Fruit fly (Drosophila melanogaster) whole organism, pupa: ENCODE results near the gene Cyp4ae1.

Experiments used
- CG10348 ChIP-seq: fragments of 200-800 bp; sonication (Bioruptor generic); IDR thresholded peaks from 2 replicates; pipeline ENCODE4 v1.3.6; 2022; ENCODE audit warnings: missing biosample characterization, missing genetic modification characterization
- CG12605 ChIP-seq: fragments of 200-800 bp; sonication (Bioruptor generic); IDR thresholded peaks from 2 replicates; pipeline ENCODE4 v1.3.6; 2022; ENCODE audit warnings: missing biosample characterization, missing genetic modification characterization
- CG13204 ChIP-seq: fragments of 200-800 bp; sonication (Bioruptor generic); optimal IDR thresholded peaks from 2 replicates; lab custom pipeline; 2018; ENCODE audit warnings: missing biosample characterization, mild to moderate bottlenecking, missing genetic modification characterization, moderate library complexity
- CG14655 ChIP-seq: fragments of 200-800 bp; sonication (Bioruptor generic); optimal IDR thresholded peaks from 3 replicates; lab custom pipeline; 2017; ENCODE audit warnings: mild to moderate bottlenecking, missing biosample characterization, missing genetic modification reagents, missing genetic modification characterization
- CG15710 ChIP-seq: fragments of 200-800 bp; sonication (Bioruptor generic); optimal IDR thresholded peaks from 2 replicates; lab custom pipeline; 2018; ENCODE audit warnings: missing biosample characterization, mild to moderate bottlenecking, missing genetic modification characterization, moderate library complexity
- CG17806 ChIP-seq: fragments of 200-800 bp; sonication (Bioruptor generic); optimal IDR thresholded peaks from 2 replicates; lab custom pipeline; 2018; ENCODE audit warnings: missing biosample characterization, mild to moderate bottlenecking, missing genetic modification characterization, moderate library complexity
- CG32121 ChIP-seq: fragments of 200-800 bp; sonication (Bioruptor generic); IDR thresholded peaks from 2 replicates; pipeline ENCODE4 v1.3.6; 2022; ENCODE audit warnings: missing biosample characterization, missing genetic modification characterization
- CG34367 ChIP-seq: fragments of 200-800 bp; sonication (Bioruptor generic); optimal IDR thresholded peaks from 2 replicates; lab custom pipeline; 2018; ENCODE audit warnings: missing biosample characterization, mild to moderate bottlenecking, missing genetic modification characterization
- CG4496 ChIP-seq: fragments of 200-800 bp; sonication (Bioruptor generic); IDR thresholded peaks from 3 replicates; pipeline ENCODE4 v1.3.6; 2022; ENCODE audit warnings: missing biosample characterization, missing genetic modification characterization
- CG8159 ChIP-seq: fragments of 200-800 bp; sonication (Bioruptor generic); optimal IDR thresholded peaks from 3 replicates; lab custom pipeline; 2018; ENCODE audit warnings: missing biosample characterization, mild to moderate bottlenecking, missing genetic modification characterization, moderate library complexity
- CG8301 ChIP-seq: fragments of 200-800 bp; sonication (Bioruptor generic); optimal IDR thresholded peaks from 2 replicates; lab custom pipeline; 2018; ENCODE audit warnings: missing biosample characterization, mild to moderate bottlenecking, missing genetic modification characterization
- CG9948 ChIP-seq: fragments of 200-800 bp; sonication (Bioruptor generic); optimal IDR thresholded peaks from 2 replicates; lab custom pipeline; 2018; ENCODE audit warnings: missing biosample characterization, mild to moderate bottlenecking, missing genetic modification characterization, moderate library complexity
- D1 ChIP-seq: fragments of 200-800 bp; sonication (Bioruptor generic); optimal IDR thresholded peaks from 2 replicates; lab custom pipeline; 2018; ENCODE audit warnings: missing biosample characterization, mild to moderate bottlenecking, missing genetic modification characterization, moderate library complexity
- EcR ChIP-seq: fragments of 200-800 bp; sonication (Bioruptor generic); optimal IDR thresholded peaks from 3 replicates; lab custom pipeline; 2019; ENCODE audit warnings: missing biosample characterization, missing genetic modification characterization, mild to moderate bottlenecking, moderate library complexity, missing genetic modification reagents
- Ets98B ChIP-seq: fragments of 200-800 bp; sonication (Bioruptor generic); IDR thresholded peaks from 2 replicates; pipeline ENCODE4 v1.3.6; 2022; ENCODE audit warnings: missing biosample characterization, missing genetic modification characterization
- Pif1A ChIP-seq: fragments of 200-800 bp; sonication (Bioruptor generic); optimal IDR thresholded peaks from 3 replicates; lab custom pipeline; 2016; ENCODE audit warnings: missing biosample characterization, missing genetic modification characterization
- Pif1B ChIP-seq: fragments of 200-800 bp; sonication (Bioruptor generic); optimal IDR thresholded peaks from 3 replicates; lab custom pipeline; 2016; ENCODE audit warnings: missing biosample characterization, missing genetic modification characterization
- Snoo ChIP-seq: fragments of 200-800 bp; sonication (Bioruptor generic); optimal IDR thresholded peaks from 3 replicates; lab custom pipeline; 2017; ENCODE audit warnings: missing biosample characterization, mild to moderate bottlenecking, missing genetic modification characterization, inconsistent platforms
- fd96Ca ChIP-seq: fragments of 200-800 bp; sonication (Bioruptor generic); IDR thresholded peaks from 3 replicates; pipeline ENCODE4 v1.3.6; 2022; ENCODE audit warnings: missing biosample characterization, missing genetic modification characterization
- gl ChIP-seq: fragments of 200-800 bp; sonication (Bioruptor generic); optimal IDR thresholded peaks from 2 replicates; lab custom pipeline; 2018; ENCODE audit warnings: missing biosample characterization, mild to moderate bottlenecking, missing genetic modification characterization
- rn ChIP-seq: fragments of 200-800 bp; sonication (Bioruptor generic); IDR thresholded peaks from 2 replicates; pipeline ENCODE4 v1.3.6; 2022; ENCODE audit warnings: missing biosample characterization, missing genetic modification characterization

Gene Cyp4ae1

DNA sequence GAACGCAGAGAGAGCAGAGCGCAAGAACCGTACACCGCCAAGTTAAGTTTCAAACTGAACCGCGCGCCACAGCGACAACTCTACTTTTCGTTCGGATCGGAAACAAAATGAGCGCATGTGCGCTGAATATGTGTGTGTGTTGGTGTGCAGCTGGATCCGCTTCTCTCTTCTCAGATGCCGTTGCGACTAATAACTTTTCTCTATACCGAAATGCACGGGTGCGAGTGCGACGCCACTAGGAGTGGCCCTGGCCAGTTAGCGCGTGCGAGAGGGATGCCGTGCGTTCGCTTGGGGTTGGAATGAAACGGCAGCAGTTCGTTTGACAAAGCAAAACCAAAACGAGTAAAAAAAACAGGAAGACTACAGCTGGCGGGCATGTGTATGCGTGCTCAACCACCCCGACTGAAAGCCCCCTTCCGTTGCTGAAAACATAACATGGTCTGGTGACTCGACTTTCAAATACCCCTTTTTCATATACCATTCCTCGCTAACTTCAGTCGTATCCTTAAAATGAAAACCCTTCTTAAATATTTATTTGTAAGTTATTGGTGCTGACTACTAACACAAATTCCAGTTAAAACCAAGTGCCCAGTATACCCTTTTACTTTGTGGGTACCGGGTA, 41.9 kb upstream of the Cyp4ae1 start:
- TF ChIP-seq EcR (GFP tag; lab: Kevin White, UChicago) (peak; percentile 68), CG9948 (tag; lab: Kevin White, UChicago) (peak; percentile 100), fd96Ca (peak; percentile 100), rn (GFP tag; lab: Robert Waterston, UW) (peak; percentile 99), CG8301 (peak; percentile 100), Pif1B (GFP tag; lab: Kevin White, UChicago) (peak; percentile 99), CG10348 (GFP tag; lab: Robert Waterston, UW) (peak; percentile 99), CG13204 (GFP tag; lab: Kevin White, UChicago) (peak; percentile 98), CG15710 (peak; percentile 100), CG17806 (peak; percentile 100), D1 (peak; percentile 93), CG4496 (GFP tag; lab: Robert Waterston, UW) (peak; percentile 100), gl (tag; lab: Kevin White, UChicago) (peak; percentile 98), CG8159 (tag; lab: Kevin White, UChicago) (peak; percentile 99), Ets98B (GFP tag; lab: Robert Waterston, UW) (peak; percentile 100), CG12605 (GFP tag; lab: Robert Waterston, UW) (peak; percentile 99), Snoo (tag; lab: Kevin White, UChicago) (peak; percentile 99), CG32121 (GFP tag; lab: Robert Waterston, UW) (peak; percentile 100), Pif1A (peak; percentile 100), CG34367 (tag; lab: Kevin White, UChicago) (peak; percentile 100), CG14655 (GFP tag; lab: Kevin White, UChicago) (peak; percentile 100)

- TF ChIP-seq gl (tag; lab: Kevin White, UChicago): peak; percentile 97
- peak; percentile 88 for TF ChIP-seq fd96Ca
- peak; percentile 94 for TF ChIP-seq CG10348 (GFP tag; lab: Robert Waterston, UW)
- peak; percentile 97 for TF ChIP-seq Ets98B (GFP tag; lab: Robert Waterston, UW)
- peak; percentile 99 for TF ChIP-seq CG15710
- TF ChIP-seq Pif1A: peak; percentile 97
- peak; percentile 37 for TF ChIP-seq EcR (GFP tag; lab: Kevin White, UChicago)
- peak; percentile 97 for TF ChIP-seq Pif1B (GFP tag; lab: Kevin White, UChicago)
- TF ChIP-seq CG4496 (GFP tag; lab: Robert Waterston, UW): peak; percentile 98
- TF ChIP-seq CG17806: peak; percentile 99
- peak; percentile 99 for TF ChIP-seq D1
- peak; percentile 98 for TF ChIP-seq CG14655 (GFP tag; lab: Kevin White, UChicago)
- TF ChIP-seq Snoo (tag; lab: Kevin White, UChicago): peak; percentile 97
- TF ChIP-seq CG12605 (GFP tag; lab: Robert Waterston, UW): peak; percentile 96
- peak; percentile 96 for TF ChIP-seq CG13204 (GFP tag; lab: Kevin White, UChicago)
- peak; percentile 99 for TF ChIP-seq CG8301
- peak; percentile 99 for TF ChIP-seq CG32121 (GFP tag; lab: Robert Waterston, UW)
- TF ChIP-seq CG9948 (tag; lab: Kevin White, UChicago): peak; percentile 99
- peak; percentile 88 for TF ChIP-seq rn (GFP tag; lab: Robert Waterston, UW)
- peak; percentile 99 for TF ChIP-seq CG8159 (tag; lab: Kevin White, UChicago)
- TF ChIP-seq CG34367 (tag; lab: Kevin White, UChicago): peak; percentile 99
Measured at dm6 chrX:2137587-2138341, 41.0 kb upstream of the Cyp4ae1 start.

DNA sequence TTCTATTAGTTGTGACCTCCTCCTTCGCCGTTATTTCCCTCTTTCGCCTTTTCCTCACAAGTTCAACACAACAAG, 40.6 kb upstream of the Cyp4ae1 start, which contains the start of gene ph-p:
Gene ph-p (minus strand): TSS at position 30 of the 75 bp plus-strand sequence.
- TF ChIP-seq fd96Ca (no peak), CG8159 (tag; lab: Kevin White, UChicago) (no peak), CG34367 (tag; lab: Kevin White, UChicago) (no peak), CG15710 (no peak), CG8301 (no peak), CG17806 (no peak)

DNA sequence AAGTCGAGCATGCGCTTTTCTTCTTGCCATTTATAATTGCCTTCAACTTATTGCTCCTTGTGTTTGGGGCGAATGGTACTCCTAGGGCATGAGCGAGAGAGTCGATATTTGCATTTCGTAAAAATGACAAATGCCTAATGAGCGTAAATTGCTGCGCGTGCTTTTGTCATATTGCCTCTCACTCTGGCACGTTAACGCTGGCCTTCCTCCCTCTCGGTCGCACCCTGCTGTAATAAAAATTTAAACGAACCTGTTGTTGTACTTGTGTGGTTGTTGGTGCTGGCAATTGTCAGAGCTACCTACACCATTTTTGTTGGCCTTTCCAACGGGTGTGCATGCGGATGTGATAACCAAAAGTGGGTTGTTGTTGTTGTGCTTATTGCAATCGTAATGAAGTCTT, 40.4 kb upstream of the Cyp4ae1 start:
- TF ChIP-seq CG32121 (GFP tag; lab: Robert Waterston, UW) (no peak), Pif1B (GFP tag; lab: Kevin White, UChicago) (no peak), CG12605 (GFP tag; lab: Robert Waterston, UW) (no peak), gl (tag; lab: Kevin White, UChicago) (no peak), Ets98B (GFP tag; lab: Robert Waterston, UW) (no peak), rn (GFP tag; lab: Robert Waterston, UW) (no peak), CG10348 (GFP tag; lab: Robert Waterston, UW) (no peak), CG17806 (no peak), CG34367 (tag; lab: Kevin White, UChicago) (no peak), Pif1A (no peak), CG8159 (tag; lab: Kevin White, UChicago) (no peak), fd96Ca (no peak), CG13204 (GFP tag; lab: Kevin White, UChicago) (no peak), EcR (GFP tag; lab: Kevin White, UChicago) (no peak), CG9948 (tag; lab: Kevin White, UChicago) (no peak)

dm6 chrX:2139610-2140009, 39.2 kb upstream of the Cyp4ae1 start:
- TF ChIP-seq Pif1A: no peak

dm6 chrX:2140487-2140886, 38.3 kb upstream of the Cyp4ae1 start:
- TF ChIP-seq rn (GFP tag; lab: Robert Waterston, UW) (no peak), CG15710 (no peak), fd96Ca (no peak), CG12605 (GFP tag; lab: Robert Waterston, UW) (peak; percentile 30; the same call in 1 of the 2 replicates), Snoo (tag; lab: Kevin White, UChicago) (no peak), CG4496 (GFP tag; lab: Robert Waterston, UW) (peak; percentile 40; the same call in 1 of the 3 replicates), CG8159 (tag; lab: Kevin White, UChicago) (no peak), CG10348 (GFP tag; lab: Robert Waterston, UW) (no peak)
